Fruit fly (Drosophila melanogaster) whole organism, embryonic: ENCODE measurements around the gene Argl.

Source experiments
- Asciz ChIP-seq: fragments of 200-800 bp; sonication (Bioruptor generic); optimal IDR thresholded peaks from 2 replicates; lab custom pipeline; 2017; ENCODE audit warnings: missing biosample characterization, mild to moderate bottlenecking, missing genetic modification characterization, missing genetic modification reagents
- Atf6 ChIP-seq: fragments of 200-800 bp; sonication (Bioruptor generic); IDR thresholded peaks from 2 replicates; pipeline ENCODE4 v1.3.6; 2022; ENCODE audit warnings: missing biosample characterization, missing genetic modification characterization
- CG10431 ChIP-seq: fragments of 200-800 bp; sonication (Bioruptor generic); optimal IDR thresholded peaks from 3 replicates; lab custom pipeline; 2018; ENCODE audit warnings: missing biosample characterization, mild to moderate bottlenecking, missing genetic modification characterization
- CG10462 ChIP-seq: fragments of 200-800 bp; sonication (Bioruptor generic); optimal IDR thresholded peaks from 2 replicates; lab custom pipeline; 2016; ENCODE audit warnings: missing biosample characterization, missing genetic modification characterization
- CG10959 ChIP-seq: fragments of 200-800 bp; sonication (Bioruptor generic); IDR thresholded peaks from 2 replicates; pipeline ENCODE4 v1.3.6; 2022; ENCODE audit warnings: missing biosample characterization, missing genetic modification characterization
- CG11398 ChIP-seq: fragments of 200-800 bp; sonication (Bioruptor generic); optimal IDR thresholded peaks from 2 replicates; lab custom pipeline; 2016; ENCODE audit warnings: missing biosample characterization, missing genetic modification characterization
- CG11695 ChIP-seq: fragments of 200-800 bp; sonication (Bioruptor generic); IDR thresholded peaks from 3 replicates; pipeline ENCODE4 v1.3.6; 2022; ENCODE audit warnings: missing biosample characterization, missing genetic modification characterization
- CG12219 ChIP-seq: fragments of 200-800 bp; sonication (Bioruptor generic); optimal IDR thresholded peaks from 3 replicates; lab custom pipeline; 2018; ENCODE audit warnings: missing biosample characterization, mild to moderate bottlenecking, missing genetic modification characterization
- CG12236 ChIP-seq: fragments of 200-800 bp; sonication (Bioruptor generic); optimal IDR thresholded peaks from 2 replicates; lab custom pipeline; 2016; ENCODE audit warnings: missing biosample characterization, missing genetic modification characterization
- CG12659 ChIP-seq: fragments of 200-800 bp; sonication (Bioruptor generic); optimal IDR thresholded peaks from 3 replicates; lab custom pipeline; 2017; ENCODE audit warnings: mild to moderate bottlenecking, missing biosample characterization, missing genetic modification reagents, missing genetic modification characterization
- CG12942 ChIP-seq: fragments of 200-800 bp; sonication (Bioruptor generic); optimal IDR thresholded peaks from 3 replicates; lab custom pipeline; 2016; ENCODE audit warnings: missing biosample characterization, missing genetic modification characterization
- CG14667 ChIP-seq: fragments of 200-800 bp; sonication (Bioruptor generic); IDR thresholded peaks from 2 replicates; pipeline ENCODE4 v1.3.6; 2022; ENCODE audit warnings: missing biosample characterization, missing genetic modification characterization
- CG15269 ChIP-seq: fragments of 200-800 bp; sonication (Bioruptor generic); optimal IDR thresholded peaks from 2 replicates; lab custom pipeline; 2018; ENCODE audit warnings: missing biosample characterization, mild to moderate bottlenecking, missing genetic modification characterization, moderate library complexity
- CG1647 ChIP-seq: fragments of 200-800 bp; sonication (Bioruptor generic); optimal IDR thresholded peaks from 3 replicates; lab custom pipeline; 2016; ENCODE audit warnings: missing biosample characterization, missing genetic modification characterization
- CG16815 ChIP-seq: fragments of 200-800 bp; sonication (Bioruptor generic); optimal IDR thresholded peaks from 3 replicates; lab custom pipeline; 2017; ENCODE audit warnings: missing biosample characterization, mild to moderate bottlenecking, missing genetic modification characterization
- CG17802 ChIP-seq: fragments of 200-800 bp; sonication (Bioruptor generic); optimal IDR thresholded peaks from 2 replicates; lab custom pipeline; 2018; ENCODE audit warnings: missing biosample characterization, mild to moderate bottlenecking, missing genetic modification characterization, moderate library complexity
- CG18599 ChIP-seq: fragments of 200-800 bp; sonication (Bioruptor generic); optimal IDR thresholded peaks from 3 replicates; lab custom pipeline; 2017; ENCODE audit warnings: missing biosample characterization, missing genetic modification characterization, mild to moderate bottlenecking, moderate library complexity, missing genetic modification reagents
- CG2678 ChIP-seq: fragments of 200-800 bp; sonication (Bioruptor generic); optimal IDR thresholded peaks from 3 replicates; lab custom pipeline; 2019; ENCODE audit warnings: missing biosample characterization, mild to moderate bottlenecking, missing genetic modification characterization, moderate library complexity
- CG32532 ChIP-seq: fragments of 200-800 bp; sonication (Bioruptor generic); IDR thresholded peaks from 2 replicates; pipeline ENCODE4 v1.3.6; 2022; ENCODE audit warnings: missing biosample characterization, missing genetic modification characterization
- CG4404 ChIP-seq: fragments of 200-800 bp; sonication (Bioruptor generic); IDR thresholded peaks from 2 replicates; pipeline ENCODE4 v1.3.6; 2022; ENCODE audit warnings: missing biosample characterization, missing genetic modification characterization
- CG4424 ChIP-seq: fragments of 200-800 bp; sonication (Bioruptor generic); optimal IDR thresholded peaks from 3 replicates; lab custom pipeline; 2016; ENCODE audit warnings: missing biosample characterization, missing genetic modification characterization
- CG4730 ChIP-seq: fragments of 200-800 bp; sonication (Bioruptor generic); IDR thresholded peaks from 2 replicates; pipeline ENCODE4 v1.3.6; 2022; ENCODE audit warnings: missing biosample characterization, missing genetic modification characterization
- CG6689 ChIP-seq: fragments of 200-800 bp; sonication (Bioruptor generic); IDR thresholded peaks from 2 replicates; pipeline ENCODE4 v1.3.6; 2022; ENCODE audit warnings: missing biosample characterization, missing genetic modification characterization
- CG7786 ChIP-seq: fragments of 200-800 bp; sonication (Bioruptor generic); optimal IDR thresholded peaks from 2 replicates; lab custom pipeline; 2016; ENCODE audit warnings: missing biosample characterization, missing genetic modification characterization
- CG7839 ChIP-seq: fragments of 200-800 bp; sonication (Bioruptor generic); optimal IDR thresholded peaks from 3 replicates; lab custom pipeline; 2018; ENCODE audit warnings: missing biosample characterization, mild to moderate bottlenecking, missing genetic modification characterization, moderate library complexity
- CG8924 ChIP-seq: fragments of 200-800 bp; optimal IDR thresholded peaks from 3 replicates; lab custom pipeline; 2019; ENCODE audit warnings: missing biosample characterization, mild to moderate bottlenecking, missing genetic modification characterization, moderate library complexity
- CG9215 ChIP-seq: fragments of 200-800 bp; sonication (Bioruptor generic); IDR thresholded peaks from 2 replicates; pipeline ENCODE4 v1.3.6; 2022; ENCODE audit warnings: missing biosample characterization, missing genetic modification characterization
- CG9727 ChIP-seq: fragments of 200-800 bp; sonication (Bioruptor generic); optimal IDR thresholded peaks from 3 replicates; lab custom pipeline; 2017; ENCODE audit warnings: missing biosample characterization, mild to moderate bottlenecking, missing genetic modification characterization
- Chrac-16 ChIP-seq: fragments of 200-800 bp; sonication (Bioruptor generic); optimal IDR thresholded peaks from 3 replicates; lab custom pipeline; 2016; ENCODE audit warnings: missing biosample characterization, missing genetic modification characterization
- D ChIP-seq, 2 experiments: fragments of 200-800 bp in 1 of 2; fragments of >200 bp in 1 of 2; sonication (Bioruptor generic) in 1 of 2; optimal IDR thresholded peaks; 2 replicates in 1 of 2; 3 replicates in 1 of 2; lab custom pipeline; 2017; ENCODE audit warnings: mild to moderate bottlenecking in 1 of 2, missing biosample characterization in 1 of 2, missing genetic modification characterization in 1 of 2, missing genetic modification reagents in 1 of 2
- D19B ChIP-seq: fragments of 200-800 bp; sonication (Bioruptor generic); optimal IDR thresholded peaks from 2 replicates; lab custom pipeline; 2017; ENCODE audit warnings: missing biosample characterization, mild to moderate bottlenecking, missing genetic modification characterization
- HLH3B ChIP-seq: fragments of 200-800 bp; sonication (Bioruptor generic); IDR thresholded peaks from 2 replicates; pipeline ENCODE4 v1.3.6; 2022; ENCODE audit warnings: missing biosample characterization, missing genetic modification characterization
- HmgZ ChIP-seq: fragments of 200-800 bp; sonication (Bioruptor generic); optimal IDR thresholded peaks from 2 replicates; lab custom pipeline; 2018; ENCODE audit warnings: missing biosample characterization, mild to moderate bottlenecking, missing genetic modification characterization
- Hmr ChIP-seq: fragments of 200-800 bp; sonication (Bioruptor generic); optimal IDR thresholded peaks from 3 replicates; lab custom pipeline; 2017; ENCODE audit warnings: mild to moderate bottlenecking, missing biosample characterization, missing genetic modification reagents, missing genetic modification characterization
- Med ChIP-seq: fragments of 200-800 bp; sonication (Bioruptor generic); peaks from one replicate; lab custom pipeline; 2016; ENCODE audit warnings: missing biosample characterization, missing genetic modification characterization, mild to moderate bottlenecking, inconsistent platforms, moderate library complexity
- NfI ChIP-seq: fragments of 200-800 bp; sonication (Bioruptor generic); optimal IDR thresholded peaks from 3 replicates; lab custom pipeline; 2018; ENCODE audit warnings: missing biosample characterization, mild to moderate bottlenecking, missing genetic modification characterization, moderate library complexity
- Taf1 ChIP-seq: fragments of 200-800 bp; sonication (Bioruptor generic); IDR thresholded peaks from 2 replicates; pipeline ENCODE4 v1.3.6; 2022; ENCODE audit warnings: missing biosample characterization, missing genetic modification characterization
- cas ChIP-seq: fragments of 200-800 bp; sonication (Bioruptor generic); IDR thresholded peaks from 2 replicates; pipeline ENCODE4 v1.3.6; 2022; ENCODE audit warnings: missing biosample characterization, missing genetic modification characterization
- dpn ChIP-seq, 2 experiments: fragments of 200-800 bp; sonication (Bioruptor generic); optimal IDR thresholded peaks; 3 replicates each; lab custom pipeline; 2016; ENCODE audit warnings: missing biosample characterization in 2 of 2, missing genetic modification characterization in 2 of 2
- ems ChIP-seq: fragments of 200-800 bp; sonication (Bioruptor generic); optimal IDR thresholded peaks from 3 replicates; lab custom pipeline; 2016; ENCODE audit warnings: missing biosample characterization, missing genetic modification characterization
- grau ChIP-seq: fragments of 200-800 bp; optimal IDR thresholded peaks from 3 replicates; lab custom pipeline; 2019; ENCODE audit warnings: missing biosample characterization, mild to moderate bottlenecking, missing genetic modification characterization, moderate library complexity
- her ChIP-seq: fragments of 200-800 bp; sonication (Bioruptor generic); optimal IDR thresholded peaks from 2 replicates; lab custom pipeline; 2016; ENCODE audit warnings: missing biosample characterization, missing genetic modification characterization
- kah ChIP-seq: fragments of 200-800 bp; sonication (Bioruptor generic); optimal IDR thresholded peaks from 2 replicates; lab custom pipeline; 2018; ENCODE audit warnings: missing biosample characterization, mild to moderate bottlenecking, missing genetic modification characterization
- klu ChIP-seq: fragments of 200-800 bp; sonication (Bioruptor generic); IDR thresholded peaks from 2 replicates; pipeline ENCODE4 v1.3.6; 2022; ENCODE audit warnings: missing biosample characterization, missing genetic modification characterization
- p53 ChIP-seq: fragments of 200-800 bp; sonication (Bioruptor generic); optimal IDR thresholded peaks from 2 replicates; lab custom pipeline; 2016; ENCODE audit warnings: missing biosample characterization, missing genetic modification characterization
- pan ChIP-seq, 4 experiments: fragments of >200 bp in 3 of 4; fragments of 200-800 bp in 1 of 4; sonication (Bioruptor generic) in 1 of 4; optimal IDR thresholded peaks in 3 of 4; IDR thresholded peaks in 1 of 4; 2 replicates each; pipeline versions ENCODE4 v1.3.6 to Lab custom; 2017 to 2022; ENCODE audit warnings: missing biosample characterization in 2 of 4, missing genetic modification characterization in 2 of 4, mixed read lengths in 1 of 4
- sim ChIP-seq: fragments of 200-800 bp; sonication (Bioruptor generic); IDR thresholded peaks from 2 replicates; pipeline ENCODE4 v1.3.6; 2022; ENCODE audit warnings: missing biosample characterization, missing genetic modification characterization
- sima ChIP-seq: fragments of 200-800 bp; sonication (Bioruptor generic); optimal IDR thresholded peaks from 2 replicates; lab custom pipeline; 2016; ENCODE audit warnings: missing biosample characterization, missing genetic modification characterization
- unpg ChIP-seq: fragments of 200-800 bp; sonication (Bioruptor generic); optimal IDR thresholded peaks from 3 replicates; lab custom pipeline; 2018; ENCODE audit warnings: missing biosample characterization, mild to moderate bottlenecking, missing genetic modification characterization, moderate library complexity
- wdn ChIP-seq: fragments of 200-800 bp; sonication (Bioruptor generic); IDR thresholded peaks from 2 replicates; pipeline ENCODE4 v1.3.6; 2022; ENCODE audit warnings: missing biosample characterization, missing genetic modification characterization

The Argl gene

dm6 chr2L:8894224-8894623 lies 47.7 kb downstream of the Argl start (continued):
- no peak for TF ChIP-seq CG12236 (GFP tag; lab: Kevin White, UChicago)
- peak; percentile 35 for TF ChIP-seq CG15269 (tag; lab: Kevin White, UChicago)
- peak; percentile 20 for TF ChIP-seq her (GFP tag; lab: Kevin White, UChicago)
- TF ChIP-seq Atf6 (GFP tag; lab: Robert Waterston, UW), result peak; percentile 69
- no peak for TF ChIP-seq NfI
- peak; percentile 68; the same call in 2 of the 3 replicates for TF ChIP-seq CG11695 (GFP tag; lab: Robert Waterston, UW)
- TF ChIP-seq Chrac-16, result peak; percentile 28
- no peak for TF ChIP-seq CG10462
- TF ChIP-seq sima, result no peak
- peak; percentile 63 for TF ChIP-seq CG7839 (tag; lab: Kevin White, UChicago)
- peak; percentile 32 for TF ChIP-seq D19B (GFP tag; lab: Kevin White, UChicago)
- TF ChIP-seq CG32532, result peak; percentile 91
- TF ChIP-seq Asciz (GFP tag; lab: Kevin White, UChicago), result no peak
- no peak for TF ChIP-seq CG12219 (GFP tag; lab: Kevin White, UChicago)
- peak; percentile 27 for TF ChIP-seq CG7786 (GFP tag; lab: Kevin White, UChicago)
- peak; percentile 32 for TF ChIP-seq CG12659 (GFP tag; lab: Kevin White, UChicago)
- peak; percentile 10 for TF ChIP-seq CG8924 (tag; lab: Kevin White, UChicago)
- TF ChIP-seq CG4404 (GFP tag; lab: Robert Waterston, UW), result no peak
- peak; percentile 74 for TF ChIP-seq CG9215 (GFP tag; lab: Robert Waterston, UW)
- TF ChIP-seq CG10431 (GFP tag; lab: Kevin White, UChicago), result no peak
- TF ChIP-seq wdn (GFP tag; lab: Robert Waterston, UW), result peak; percentile 47
- TF ChIP-seq HmgZ, result peak; percentile 10
- no peak for TF ChIP-seq CG11398 (GFP tag; lab: Kevin White, UChicago)
- no peak for TF ChIP-seq kah (GFP tag; lab: Kevin White, UChicago)
- TF ChIP-seq grau, result peak; percentile 53
- no peak for TF ChIP-seq D (optimal IDR thresholded peaks at IDR 0.05; lab: Kevin White, UChicago)
- no peak for TF ChIP-seq D (GFP tag; optimal IDR thresholded peaks at IDR 0.05; lab: Kevin White, UChicago)
- TF ChIP-seq CG12942, result no peak
- TF ChIP-seq Med (GFP tag; lab: Kevin White, UChicago), result peak; percentile 93
- no peak for TF ChIP-seq CG14667
- peak; percentile 50 for TF ChIP-seq CG1647 (GFP tag; lab: Kevin White, UChicago)
- no peak for TF ChIP-seq CG16815 (GFP tag; lab: Kevin White, UChicago)
- TF ChIP-seq CG18599 (GFP tag; lab: Kevin White, UChicago), result peak; percentile 58
- no peak for TF ChIP-seq CG4730 (GFP tag; lab: Robert Waterston, UW)
- TF ChIP-seq dpn (GFP tag; optimal IDR thresholded peaks at IDR 0.05; lab: Kevin White, UChicago), result peak; percentile 9 to 39
- no peak for TF ChIP-seq sim (GFP tag; lab: Robert Waterston, UW)
- TF ChIP-seq Hmr (GFP tag; lab: Kevin White, UChicago), result peak; percentile 30
- TF ChIP-seq CG10959 (GFP tag; lab: Robert Waterston, UW), result 0 out of 2 replicates have a peak, but pooled peaks have one; percentile 31
- peak; percentile 31; the same call in 1 of the 2 replicates for TF ChIP-seq klu
- no peak for TF ChIP-seq p53 (GFP tag; lab: Kevin White, UChicago)
- TF ChIP-seq CG4424 (GFP tag; lab: Kevin White, UChicago), result peak; percentile 16
- no peak for TF ChIP-seq ems (GFP tag; lab: Kevin White, UChicago)
- TF ChIP-seq CG2678, result peak; percentile 69
- 0 out of 2 replicates have a peak, but pooled peaks have one; percentile 34 for TF ChIP-seq Taf1 (GFP tag; lab: Robert Waterston, UW)
- peak; percentile 26; the same call in 1 of the 2 replicates for TF ChIP-seq CG6689 (GFP tag; lab: Robert Waterston, UW)
- peak; percentile 22 for TF ChIP-seq unpg (GFP tag; lab: Kevin White, UChicago)
- TF ChIP-seq pan (optimal IDR thresholded peaks at IDR 0.05; lab: Kevin White, UChicago), result no peak
- TF ChIP-seq pan (GFP tag; optimal IDR thresholded peaks at IDR 0.05 in 1 of 2, IDR thresholded peaks at IDR 0.05 in 1 of 2), result peak in 1 of 2 experiments; percentile 56
- TF ChIP-seq cas (GFP tag; lab: Robert Waterston, UW), result 0 out of 2 replicates have a peak, but pooled peaks have one; percentile 45
- TF ChIP-seq HLH3B (GFP tag; lab: Robert Waterston, UW), result no peak
- peak; percentile 12 for TF ChIP-seq CG9727 (GFP tag; lab: Kevin White, UChicago)
- no peak for TF ChIP-seq CG17802
